Worm (Caenorhabditis elegans) whole organism, early embryonic: Measurements from ENCODE around the gene mrpl-32.

Experiments used
- B0310.2 ChIP-seq: sonication (generic microtip); optimal IDR thresholded peaks from 2 replicates; lab custom pipeline; 2016; ENCODE audit warnings: mild to moderate bottlenecking, missing genetic modification characterization, missing compliant biosample characterization
- F13C5.2 ChIP-seq: sonication (generic microtip); optimal IDR thresholded peaks from 2 replicates; lab custom pipeline; 2017; ENCODE audit warnings: mild to moderate bottlenecking, missing genetic modification characterization, inconsistent platforms, missing compliant biosample characterization
- ama-1 ChIP-seq: fragments of 150-350 bp; optimal IDR thresholded peaks from 2 replicates; lab custom pipeline; 2014
- ceh-13 ChIP-seq: fragments of 200-800 bp; sonication (Bioruptor generic); optimal IDR thresholded peaks from 2 replicates; lab custom pipeline; 2018; ENCODE audit warnings: mild to moderate bottlenecking, missing genetic modification characterization, missing compliant biosample characterization
- flt-1 ChIP-seq: fragments of 200-800 bp; sonication (Bioruptor generic); IDR thresholded peaks from 2 replicates; pipeline ENCODE4 v1.3.6; 2022; ENCODE audit warnings: missing genetic modification characterization, missing compliant biosample characterization
- pes-1 ChIP-seq: fragments of 200-800 bp; sonication (Bioruptor generic); IDR thresholded peaks from 2 replicates; pipeline ENCODE4 v1.3.6; 2022; ENCODE audit warnings: missing genetic modification reagents, missing genetic modification characterization, missing compliant biosample characterization
- scrt-1 ChIP-seq: fragments of 200-800 bp; sonication (Bioruptor generic); IDR thresholded peaks from 2 replicates; pipeline ENCODE4 v1.3.6; 2022; ENCODE audit warnings: missing genetic modification characterization, missing compliant biosample characterization
- sea-1 ChIP-seq: fragments of 200-800 bp; sonication (Bioruptor generic); conservative IDR thresholded peaks from 2 replicates; pipeline ENCODE4 v1.3.6; 2022; ENCODE audit warnings: missing genetic modification characterization, missing compliant biosample characterization

- TF ChIP-seq B0310.2 (tag; lab: Kevin White, UChicago) (no peak), F13C5.2 (tag; lab: Kevin White, UChicago) (no peak), ama-1 (lab: Kevin White, UChicago) (no peak), pes-1 (GFP tag; lab: Robert Waterston, UW) (no peak), sea-1 (no peak), scrt-1 (GFP tag; lab: Robert Waterston, UW) (no peak), flt-1 (GFP tag; lab: Robert Waterston, UW) (no peak), ceh-13 (GFP tag; lab: Kevin White, UChicago) (no peak)
Measured at ce11 chrIII:8479322-8479864, 29.8 kb downstream of the mrpl-32 start.
